Worm (Caenorhabditis elegans): ENCODE measurements around the gene str-114.
A peak's percentile ranks its signal among the peaks of the same experiment; 100 is the strongest.

The str-114 gene

DNA sequence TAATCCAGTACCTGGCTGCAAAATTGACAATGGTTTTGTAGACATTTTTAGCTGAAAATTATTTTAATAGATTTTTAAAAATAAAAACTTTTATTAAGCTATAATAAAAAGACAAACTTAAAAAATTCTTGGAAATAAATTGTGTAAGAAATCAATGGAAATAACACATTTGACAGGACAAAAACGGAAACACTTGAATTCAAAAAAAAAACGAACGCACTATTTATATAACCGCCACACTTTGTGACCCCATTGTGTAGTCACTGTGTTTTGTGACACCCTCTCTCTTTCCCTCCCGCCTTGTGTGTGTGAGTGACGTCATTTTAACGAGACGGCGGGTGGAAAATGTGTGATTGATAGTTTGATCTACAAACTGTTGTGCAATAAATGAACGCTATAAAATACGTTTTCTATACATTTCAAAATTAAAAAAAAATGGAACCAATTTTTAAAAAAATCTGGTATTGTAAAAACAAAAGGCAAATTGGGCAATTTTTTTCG lies 5.3 kb upstream of the str-114 start, which contains the start of gene F59B1.8 (continued):
- TF ChIP-seq unc-86 (tag; optimal IDR thresholded peaks at IDR 0.05) (no peak), nhr-76 (tag; optimal IDR thresholded peaks at IDR 0.05) (no peak), egl-13 (tag; optimal IDR thresholded peaks at IDR 0.05) (no peak), snu-23 (GFP tag; optimal IDR thresholded peaks at IDR 0.05) (peak; percentile 55), ets-5 (GFP tag; IDR thresholded peaks at IDR 0.05) (no peak), nhr-47 (tag; optimal IDR thresholded peaks at IDR 0.05) (no peak), pag-3 (tag; optimal IDR thresholded peaks at IDR 0.05; ENCODE audit: borderline replicate concordance, insufficient read depth) (no peak), nhr-20 (tag; optimal IDR thresholded peaks at IDR 0.05) (peak; percentile 86), lsy-2 (tag; optimal IDR thresholded peaks at IDR 0.05) (peak in 1 of 2 experiments; percentile 15), isw-1 (GFP tag; IDR thresholded peaks at IDR 0.05) (no peak), zip-4 (GFP tag; optimal IDR thresholded peaks at IDR 0.05) (no peak), blmp-1 (tag; optimal IDR thresholded peaks at IDR 0.05) (peak; percentile 24), nhr-12 (tag; optimal IDR thresholded peaks at IDR 0.05) (no peak), nhr-237 (tag; optimal IDR thresholded peaks at IDR 0.05) (peak; percentile 44), ama-1 (optimal IDR thresholded peaks at IDR 0.05) (no peak), rnt-1 (tag; optimal IDR thresholded peaks at IDR 0.05) (no peak), C34B4.2 (tag; optimal IDR thresholded peaks at IDR 0.05) (no peak), jun-1 (tag; optimal IDR thresholded peaks at IDR 0.05) (peak; percentile 18), tbx-2 (tag; optimal IDR thresholded peaks at IDR 0.05) (no peak), grh-1 (GFP tag; IDR thresholded peaks at IDR 0.05) (no peak), sup-37 (GFP tag; optimal IDR thresholded peaks at IDR 0.05) (no peak), unc-30 (tag; optimal IDR thresholded peaks at IDR 0.05) (no peak), pax-3 (tag; optimal IDR thresholded peaks at IDR 0.05) (no peak), hlh-4 (tag; optimal IDR thresholded peaks at IDR 0.05) (no peak), ces-1 (GFP tag; optimal IDR thresholded peaks at IDR 0.05) (no peak), nhr-71 (tag; optimal IDR thresholded peaks at IDR 0.05) (peak; percentile 69), lin-14 (GFP tag; optimal IDR thresholded peaks at IDR 0.05) (peak; percentile 78), alr-1 (tag; optimal IDR thresholded peaks at IDR 0.05; ENCODE audit: borderline replicate concordance) (no peak), elt-3 (tag; optimal IDR thresholded peaks at IDR 0.05) (no peak), lin-15B (tag; optimal IDR thresholded peaks at IDR 0.05) (no peak), lir-3 (tag; optimal IDR thresholded peaks at IDR 0.05; ENCODE audit: poor library complexity) (no peak), hlh-17 (GFP tag; optimal IDR thresholded peaks at IDR 0.05; ENCODE audit: borderline replicate concordance) (no peak), irx-1 (tag; optimal IDR thresholded peaks at IDR 0.05) (no peak), unc-62 (GFP tag; optimal IDR thresholded peaks at IDR 0.05) (no peak), sptf-1 (tag; optimal IDR thresholded peaks at IDR 0.05) (no peak), lin-39 (tag; optimal IDR thresholded peaks at IDR 0.05) (no peak)

DNA sequence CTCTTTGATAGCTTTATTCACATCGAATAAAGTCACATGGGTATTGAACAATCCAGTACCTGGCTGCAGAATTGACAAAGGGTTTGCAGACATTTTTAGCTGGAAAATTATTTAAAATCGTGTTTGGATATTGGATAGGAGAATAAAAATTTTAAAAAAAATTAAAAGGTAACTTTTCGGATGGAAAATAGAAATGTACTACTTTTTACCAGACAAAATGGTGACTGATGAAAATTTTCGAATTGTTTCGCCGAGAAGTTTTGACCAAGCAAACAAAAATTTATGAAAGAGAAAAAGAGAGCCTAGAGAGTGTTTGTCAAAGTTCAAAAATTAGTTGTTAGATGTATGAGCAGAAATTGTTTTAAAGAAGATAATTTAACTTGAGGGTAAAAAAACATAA lies 1.7 kb upstream of the str-114 start, which contains the start of gene F59B1.10:
F59B1.10 (minus strand) TSS at position 101 of the 400 bp plus-strand sequence.
- TF ChIP-seq dpl-1 (GFP tag; optimal IDR thresholded peaks at IDR 0.05) (no peak), zip-4 (GFP tag; optimal IDR thresholded peaks at IDR 0.05) (no peak), lsy-2 (tag; optimal IDR thresholded peaks at IDR 0.05) (no peak), ceh-90 (tag; optimal IDR thresholded peaks at IDR 0.05) (no peak), nhr-85 (tag) (no peak), efl-1 (optimal IDR thresholded peaks at IDR 0.05) (no peak), efl-1 (GFP tag; optimal IDR thresholded peaks at IDR 0.05 in 1 of 2) (no peak)

DNA sequence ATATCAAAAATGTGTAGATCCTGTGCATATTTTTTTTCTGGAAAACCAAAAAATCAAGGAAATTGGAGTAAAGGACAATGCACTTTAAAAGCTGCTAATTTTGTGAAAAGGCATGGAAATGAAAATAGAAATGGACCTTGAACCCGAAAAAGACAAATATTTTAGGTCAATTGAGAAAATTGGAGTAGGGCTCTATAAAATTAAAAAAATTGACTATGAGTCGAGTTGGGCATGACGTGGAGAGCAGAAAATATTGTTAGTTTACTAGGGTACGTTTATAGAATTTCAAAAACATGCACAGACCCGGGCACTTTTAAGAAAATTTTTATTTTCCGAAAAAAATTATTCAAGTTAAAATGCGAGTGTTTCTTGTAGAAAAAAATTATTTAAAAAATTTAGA lies 9.9 kb downstream of the str-114 start, which contains the start of gene acr-23:
acr-23 (minus strand) TSS at position 101 of the 400 bp plus-strand sequence.
- no peak for TF ChIP-seq C16A3.4 (tag; optimal IDR thresholded peaks at IDR 0.05)
- TF ChIP-seq rnt-1 (tag; optimal IDR thresholded peaks at IDR 0.05) = no peak
- no peak for TF ChIP-seq hpl-2 (GFP tag; optimal IDR thresholded peaks at IDR 0.05)
- TF ChIP-seq sptf-1 (tag; optimal IDR thresholded peaks at IDR 0.05) = no peak
- TF ChIP-seq C04F5.9 (tag; optimal IDR thresholded peaks at IDR 0.05) = no peak
- TF ChIP-seq lin-14 (GFP tag; optimal IDR thresholded peaks at IDR 0.05) = no peak
- no peak for TF ChIP-seq mab-9 (GFP tag; IDR thresholded peaks at IDR 0.05)
- no peak for TF ChIP-seq pqm-1 (tag; optimal IDR thresholded peaks at IDR 0.05)
- TF ChIP-seq vab-15 (tag; optimal IDR thresholded peaks at IDR 0.05) = no peak
- TF ChIP-seq nhr-11 (tag; optimal IDR thresholded peaks at IDR 0.05) = no peak
- TF ChIP-seq hlh-17 (GFP tag; optimal IDR thresholded peaks at IDR 0.05; ENCODE audit: borderline replicate concordance) = no peak
- no peak for TF ChIP-seq dsc-1 (tag; optimal IDR thresholded peaks at IDR 0.05)
- TF ChIP-seq nhr-77 (tag; optimal IDR thresholded peaks at IDR 0.05) = no peak
